Worm (Caenorhabditis elegans) whole organism, midembryonic: ENCODE results near the gene snt-7.

Experiments
- T22C8.4 ChIP-seq: fragments of 200-800 bp; sonication (Bioruptor generic); IDR thresholded peaks from 2 replicates; pipeline ENCODE4 v1.3.6; 2022; ENCODE audit warnings: missing genetic modification characterization, missing compliant biosample characterization
- cog-1 ChIP-seq: sonication (generic microtip); optimal IDR thresholded peaks from 2 replicates; lab custom pipeline; 2016; ENCODE audit warnings: missing genetic modification characterization, missing compliant biosample characterization
- flt-1 ChIP-seq: fragments of 200-800 bp; sonication (Bioruptor generic); IDR thresholded peaks from 2 replicates; pipeline ENCODE4 v1.3.6; 2022; ENCODE audit warnings: missing genetic modification characterization, missing compliant biosample characterization
- klf-2 ChIP-seq: fragments of 200-800 bp; sonication (Bioruptor generic); conservative IDR thresholded peaks from 2 replicates; pipeline ENCODE4 v1.3.6; 2022; ENCODE audit warnings: missing genetic modification reagents, missing genetic modification characterization, missing compliant biosample characterization
- med-1 ChIP-seq: sonication (generic microtip); optimal IDR thresholded peaks from 2 replicates; lab custom pipeline; 2017; ENCODE audit warnings: missing genetic modification characterization, mild to moderate bottlenecking, missing compliant biosample characterization, antibody characterized with exemption, missing genetic modification reagents; ENCODE audit not compliant: insufficient read depth
- ztf-23 ChIP-seq: fragments of 200-800 bp; sonication (Bioruptor generic); IDR thresholded peaks from 2 replicates; pipeline ENCODE4 v1.3.6; 2022; ENCODE audit warnings: missing genetic modification reagents, missing genetic modification characterization, missing compliant biosample characterization

ce11 chrX:15188986-15189675 lies 9.8 kb downstream of the snt-7 start:
- TF ChIP-seq T22C8.4 (GFP tag; lab: Robert Waterston, UW), result no peak
- no peak for TF ChIP-seq med-1 (GFP tag; lab: Kevin White, UChicago)
- peak; percentile 29 for TF ChIP-seq cog-1 (tag; lab: Kevin White, UChicago)
- TF ChIP-seq flt-1 (GFP tag; lab: Robert Waterston, UW), result no peak
- no peak for TF ChIP-seq ztf-23 (GFP tag; lab: Robert Waterston, UW)
- no peak for TF ChIP-seq klf-2
